Worm (Caenorhabditis elegans) whole organism, L3 larva: ENCODE measurements around the gene K06G5.1.

Source experiments
- elt-3 ChIP-seq, 3 experiments: fragments of 150-350 bp in 1 of 3; sonication (generic microtip) in 2 of 3; optimal IDR thresholded peaks; 2 replicates in 2 of 3; 4 replicates in 1 of 3; lab custom pipeline; 2014 to 2017; ENCODE audit warnings: missing biosample characterization in 3 of 3, missing genetic modification characterization in 3 of 3
- nfya-1 ChIP-seq: sonication (generic microtip); optimal IDR thresholded peaks from 2 replicates; lab custom pipeline; 2017; ENCODE audit warnings: missing genetic modification characterization, mild to moderate bottlenecking, missing compliant biosample characterization, antibody characterized with exemption, moderate library complexity; ENCODE audit not compliant: insufficient read depth

DNA sequence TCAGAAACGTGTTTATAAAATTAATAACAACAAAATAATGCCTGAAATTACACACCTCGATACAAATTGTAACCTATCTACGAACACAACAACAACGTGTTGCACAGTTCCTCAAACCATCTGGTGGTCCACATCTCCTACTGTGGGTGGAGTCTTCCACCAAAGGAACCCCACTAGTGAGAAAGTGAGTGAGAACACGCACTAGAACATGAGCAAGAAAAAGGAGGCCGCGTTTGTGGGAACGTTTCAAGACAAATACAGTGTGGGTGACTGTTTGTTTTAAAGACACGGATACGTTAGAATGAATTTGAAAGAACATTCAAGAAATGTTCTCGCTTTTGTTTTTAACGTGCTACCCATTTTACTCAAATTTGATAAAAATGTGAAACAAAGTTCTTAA is 28.3 kb upstream of the K06G5.1 start, which contains the start of gene ceh-36:
- TF ChIP-seq elt-3 (tag; optimal IDR thresholded peaks at IDR 0.05; lab: Kevin White, UChicago) (no peak), nfya-1 (no peak)
